Fruit fly (Drosophila melanogaster) whole organism, embryonic: Measurements from ENCODE around the gene CG12546.

Experiments used
- BEAF-32 ChIP-seq: fragments of 200-800 bp; sonication (Bioruptor generic); optimal IDR thresholded peaks from 3 replicates; lab custom pipeline; 2017; ENCODE audit warnings: missing biosample characterization, missing genetic modification characterization, mild to moderate bottlenecking, moderate library complexity, missing genetic modification reagents
- CG10321 ChIP-seq: fragments of 200-800 bp; sonication (Bioruptor generic); IDR thresholded peaks from 2 replicates; pipeline ENCODE4 v1.3.6; 2022; ENCODE audit warnings: missing biosample characterization, missing genetic modification characterization
- CG10462 ChIP-seq: fragments of 200-800 bp; sonication (Bioruptor generic); optimal IDR thresholded peaks from 2 replicates; lab custom pipeline; 2016; ENCODE audit warnings: missing biosample characterization, missing genetic modification characterization
- CG10654 ChIP-seq: fragments of 200-800 bp; sonication (Bioruptor generic); optimal IDR thresholded peaks from 2 replicates; lab custom pipeline; 2016; ENCODE audit warnings: missing biosample characterization, missing genetic modification characterization
- CG11696 ChIP-seq: fragments of 200-800 bp; sonication (Bioruptor generic); IDR thresholded peaks from 2 replicates; pipeline ENCODE4 v1.3.6; 2022; ENCODE audit warnings: missing biosample characterization, missing genetic modification characterization
- CG12071 ChIP-seq: fragments of 200-800 bp; sonication (Bioruptor generic); optimal IDR thresholded peaks from 3 replicates; lab custom pipeline; 2018; ENCODE audit warnings: missing biosample characterization, mild to moderate bottlenecking, missing genetic modification characterization
- CG12299 ChIP-seq: fragments of 200-800 bp; sonication (Bioruptor generic); optimal IDR thresholded peaks from 2 replicates; lab custom pipeline; 2018; ENCODE audit warnings: missing biosample characterization, mild to moderate bottlenecking, missing genetic modification characterization
- CG15601 ChIP-seq: fragments of 200-800 bp; sonication (Bioruptor generic); optimal IDR thresholded peaks from 3 replicates; lab custom pipeline; 2019; ENCODE audit warnings: missing biosample characterization, mild to moderate bottlenecking, missing genetic modification characterization, moderate library complexity
- CG1603 ChIP-seq: fragments of 200-800 bp; sonication (Bioruptor generic); optimal IDR thresholded peaks from 2 replicates; lab custom pipeline; 2019; ENCODE audit warnings: missing biosample characterization, mild to moderate bottlenecking, missing genetic modification characterization, moderate library complexity
- CG2129 ChIP-seq: fragments of 200-800 bp; sonication (Bioruptor generic); IDR thresholded peaks from 2 replicates; pipeline ENCODE4 v1.3.6; 2022; ENCODE audit warnings: missing biosample characterization, missing genetic modification characterization; ENCODE audit not compliant: partially characterized antibody
- CG2678 ChIP-seq: fragments of 200-800 bp; sonication (Bioruptor generic); optimal IDR thresholded peaks from 3 replicates; lab custom pipeline; 2019; ENCODE audit warnings: missing biosample characterization, mild to moderate bottlenecking, missing genetic modification characterization, moderate library complexity
- CG30020 ChIP-seq: fragments of 200-800 bp; optimal IDR thresholded peaks from 2 replicates; lab custom pipeline; 2019; ENCODE audit warnings: missing biosample characterization, mild to moderate bottlenecking, missing genetic modification characterization, moderate library complexity
- CG31365 ChIP-seq: fragments of 200-800 bp; sonication (Bioruptor generic); optimal IDR thresholded peaks from 2 replicates; lab custom pipeline; 2018; ENCODE audit warnings: missing biosample characterization, mild to moderate bottlenecking, missing genetic modification characterization
- CG3163 ChIP-seq: fragments of 200-800 bp; sonication (Bioruptor generic); optimal IDR thresholded peaks from 3 replicates; lab custom pipeline; 2016; ENCODE audit warnings: missing biosample characterization, missing genetic modification characterization
- CG34224 ChIP-seq: fragments of 200-800 bp; sonication (Bioruptor generic); IDR thresholded peaks from 3 replicates; pipeline ENCODE4 v1.3.6; 2022; ENCODE audit warnings: missing biosample characterization, missing genetic modification characterization; ENCODE audit not compliant: partially characterized antibody
- CG3726 ChIP-seq: fragments of 200-800 bp; sonication (Bioruptor generic); IDR thresholded peaks from 3 replicates; pipeline ENCODE4, ENCODE4 v1.3.6; 2022; ENCODE audit warnings: missing biosample characterization, missing genetic modification characterization
- CG42726 ChIP-seq: fragments of 200-800 bp; sonication (Bioruptor generic); IDR thresholded peaks from 2 replicates; pipeline ENCODE4 v1.3.6; 2022; ENCODE audit warnings: missing biosample characterization, missing genetic modification characterization; ENCODE audit not compliant: partially characterized antibody
- CG6272 ChIP-seq: fragments of 200-800 bp; sonication (Bioruptor generic); IDR thresholded peaks from 2 replicates; pipeline ENCODE4 v1.3.6; 2022; ENCODE audit warnings: missing biosample characterization, missing genetic modification characterization
- CG6765 ChIP-seq: fragments of 200-800 bp; sonication (Bioruptor generic); optimal IDR thresholded peaks from 3 replicates; lab custom pipeline; 2017; ENCODE audit warnings: missing biosample characterization, mild to moderate bottlenecking, missing genetic modification characterization
- CG8944 ChIP-seq: fragments of 200-800 bp; sonication (Bioruptor generic); optimal IDR thresholded peaks from 3 replicates; lab custom pipeline; 2016; ENCODE audit warnings: missing biosample characterization, missing genetic modification characterization
- CTCF ChIP-seq: fragments of 200-800 bp; sonication (Bioruptor generic); optimal IDR thresholded peaks from 2 replicates; lab custom pipeline; 2017; ENCODE audit warnings: missing biosample characterization, mild to moderate bottlenecking, missing genetic modification characterization, moderate library complexity
- Hmr ChIP-seq: fragments of 200-800 bp; sonication (Bioruptor generic); optimal IDR thresholded peaks from 3 replicates; lab custom pipeline; 2017; ENCODE audit warnings: mild to moderate bottlenecking, missing biosample characterization, missing genetic modification reagents, missing genetic modification characterization
- Kr ChIP-seq: fragments of 200-800 bp; sonication (Bioruptor generic); optimal IDR thresholded peaks from 2 replicates; lab custom pipeline; 2017; ENCODE audit warnings: missing biosample characterization, mild to moderate bottlenecking, missing genetic modification characterization
- Lim3 ChIP-seq: fragments of 200-800 bp; sonication (Bioruptor generic); IDR thresholded peaks from 2 replicates; pipeline ENCODE4 v1.3.6; 2022; ENCODE audit warnings: missing biosample characterization, missing genetic modification characterization
- Optix ChIP-seq: fragments of 200-800 bp; sonication (Bioruptor generic); IDR thresholded peaks from 3 replicates; pipeline ENCODE4 v1.3.6; 2022; ENCODE audit warnings: missing biosample characterization, missing genetic modification characterization
- Ssrp ChIP-seq: fragments of 200-800 bp; sonication (Bioruptor generic); optimal IDR thresholded peaks from 2 replicates; lab custom pipeline; 2018; ENCODE audit warnings: missing biosample characterization, mild to moderate bottlenecking, missing genetic modification characterization, moderate library complexity
- ap ChIP-seq: fragments of 200-800 bp; sonication (Bioruptor generic); IDR thresholded peaks from 2 replicates; pipeline ENCODE4 v1.3.6; 2022; ENCODE audit warnings: missing biosample characterization, missing genetic modification characterization
- cas ChIP-seq: fragments of 200-800 bp; sonication (Bioruptor generic); IDR thresholded peaks from 2 replicates; pipeline ENCODE4 v1.3.6; 2022; ENCODE audit warnings: missing biosample characterization, missing genetic modification characterization
- chif ChIP-seq, 2 experiments: fragments of 200-800 bp; sonication (Bioruptor generic); optimal IDR thresholded peaks; 3 replicates each; lab custom pipeline; 2016; ENCODE audit warnings: missing biosample characterization in 2 of 2, missing genetic modification characterization in 2 of 2
- chinmo ChIP-seq: fragments of 200-800 bp; sonication (Bioruptor generic); IDR thresholded peaks from 4 replicates; pipeline ENCODE4 v1.3.6; 2022; ENCODE audit warnings: missing biosample characterization, missing genetic modification characterization; ENCODE audit not compliant: partially characterized antibody
- crp ChIP-seq, 2 experiments: fragments of 200-800 bp; sonication (Bioruptor generic); optimal IDR thresholded peaks; 2 replicates in 1 of 2; 3 replicates in 1 of 2; lab custom pipeline; 2017; ENCODE audit warnings: missing biosample characterization in 2 of 2, missing genetic modification characterization in 2 of 2, mild to moderate bottlenecking in 1 of 2, moderate library complexity in 1 of 2
- dmrt99B ChIP-seq: fragments of 200-800 bp; sonication (Bioruptor generic); optimal IDR thresholded peaks from 2 replicates; lab custom pipeline; 2018; ENCODE audit warnings: missing biosample characterization, mild to moderate bottlenecking, missing genetic modification characterization, moderate library complexity
- grau ChIP-seq: fragments of 200-800 bp; optimal IDR thresholded peaks from 3 replicates; lab custom pipeline; 2019; ENCODE audit warnings: missing biosample characterization, mild to moderate bottlenecking, missing genetic modification characterization, moderate library complexity
- gsb-n ChIP-seq: fragments of 200-800 bp; sonication (Bioruptor generic); optimal IDR thresholded peaks from 3 replicates; lab custom pipeline; 2018; ENCODE audit warnings: missing biosample characterization, mild to moderate bottlenecking, missing genetic modification characterization
- ham ChIP-seq: fragments of 200-800 bp; sonication (Bioruptor generic); IDR thresholded peaks from 2 replicates; pipeline ENCODE4 v1.3.6; 2022; ENCODE audit warnings: missing biosample characterization, missing genetic modification characterization
- hkb ChIP-seq, 2 experiments: fragments of 200-800 bp in 1 of 2; fragments of >200 bp in 1 of 2; sonication (Bioruptor generic) in 1 of 2; IDR thresholded peaks in 1 of 2; optimal IDR thresholded peaks in 1 of 2; 2 replicates each; pipeline versions ENCODE4 v1.3.6 to Lab custom; 2017 to 2022; ENCODE audit warnings: missing biosample characterization in 1 of 2, missing genetic modification characterization in 1 of 2
- jing ChIP-seq: fragments of 200-800 bp; sonication (Bioruptor generic); optimal IDR thresholded peaks from 2 replicates; lab custom pipeline; 2018; ENCODE audit warnings: missing biosample characterization, mild to moderate bottlenecking, missing genetic modification characterization
- kay ChIP-seq: fragments of 200-800 bp; sonication (Bioruptor generic); optimal IDR thresholded peaks from 2 replicates; lab custom pipeline; 2016; ENCODE audit warnings: missing biosample characterization, missing genetic modification characterization
- nmo ChIP-seq: fragments of 200-800 bp; sonication (Bioruptor generic); optimal IDR thresholded peaks from 2 replicates; lab custom pipeline; 2018; ENCODE audit warnings: missing biosample characterization, mild to moderate bottlenecking, missing genetic modification characterization, moderate library complexity
- onecut ChIP-seq: fragments of 200-800 bp; sonication (Bioruptor generic); IDR thresholded peaks from 2 replicates; pipeline ENCODE4 v1.3.6; 2022; ENCODE audit warnings: missing biosample characterization, missing genetic modification characterization
- sna ChIP-seq: fragments of 200-800 bp; sonication (Bioruptor generic); IDR thresholded peaks from 2 replicates; pipeline ENCODE4 v1.3.6; 2022; ENCODE audit warnings: missing biosample characterization, missing genetic modification characterization; ENCODE audit not compliant: partially characterized antibody
- so ChIP-seq: fragments of 200-800 bp; sonication (Bioruptor generic); IDR thresholded peaks from 3 replicates; pipeline ENCODE4 v1.3.6; 2022; ENCODE audit warnings: missing biosample characterization, missing genetic modification characterization
- sqz ChIP-seq: fragments of 200-800 bp; sonication (Bioruptor generic); optimal IDR thresholded peaks from 3 replicates; lab custom pipeline; 2018; ENCODE audit warnings: missing biosample characterization, mild to moderate bottlenecking, missing genetic modification characterization
- stc ChIP-seq: fragments of 200-800 bp; sonication (Bioruptor generic); IDR thresholded peaks from 2 replicates; pipeline ENCODE4 v1.3.6; 2022; ENCODE audit warnings: missing biosample characterization, missing genetic modification characterization
- tap ChIP-seq: fragments of 200-800 bp; optimal IDR thresholded peaks from 3 replicates; lab custom pipeline; 2019; ENCODE audit warnings: missing biosample characterization, mild to moderate bottlenecking, missing genetic modification characterization, moderate library complexity
- tin ChIP-seq: fragments of 200-800 bp; sonication (Bioruptor generic); optimal IDR thresholded peaks from 3 replicates; lab custom pipeline; 2016; ENCODE audit warnings: missing biosample characterization, missing genetic modification characterization
- tna ChIP-seq: fragments of 200-800 bp; sonication (Bioruptor generic); IDR thresholded peaks from 2 replicates; pipeline ENCODE4 v1.3.6; 2022; ENCODE audit warnings: missing biosample characterization, missing genetic modification characterization; ENCODE audit not compliant: partially characterized antibody
- toy ChIP-seq: fragments of 200-800 bp; sonication (Bioruptor generic); IDR thresholded peaks from 2 replicates; pipeline ENCODE4 v1.3.6; 2022; ENCODE audit warnings: missing biosample characterization, missing genetic modification characterization

Gene CG12546

dm6 chr3L:22741389-22742120 lies 47.9 kb upstream of the CG12546 start, which contains the start of gene CG7369 (continued):
- TF ChIP-seq Lim3, result no peak
- TF ChIP-seq hkb (optimal IDR thresholded peaks at IDR 0.05; lab: Kevin White, UChicago), result peak; percentile 72
- TF ChIP-seq hkb (GFP tag; IDR thresholded peaks at IDR 0.05; lab: Robert Waterston, UW), result peak; percentile 68
- TF ChIP-seq CG11696 (GFP tag; lab: Robert Waterston, UW), result 0 out of 2 replicates have a peak, but pooled peaks have one; percentile 45
- TF ChIP-seq toy, result peak; percentile 51; the same call in 1 of the 2 replicates
- peak; percentile 91 for TF ChIP-seq Hmr (GFP tag; lab: Kevin White, UChicago)
- TF ChIP-seq CG6272 (GFP tag; lab: Robert Waterston, UW), result peak; percentile 75
- TF ChIP-seq so, result peak; percentile 54; the same call in 1 of the 3 replicates
- TF ChIP-seq CG3163 (GFP tag; lab: Kevin White, UChicago), result peak; percentile 42
- TF ChIP-seq grau (tag; lab: Kevin White, UChicago), result peak; percentile 80
- peak; percentile 76 for TF ChIP-seq dmrt99B (tag; lab: Kevin White, UChicago)
- peak; percentile 81 for TF ChIP-seq CG2678
- peak; percentile 52 for TF ChIP-seq jing (GFP tag; lab: Kevin White, UChicago)
- peak; percentile 54 for TF ChIP-seq CG12299 (tag; lab: Kevin White, UChicago)
- peak; percentile 71 for TF ChIP-seq CG15601 (tag; lab: Kevin White, UChicago)
- TF ChIP-seq CG1603 (tag; lab: Kevin White, UChicago), result peak; percentile 30
- TF ChIP-seq ham, result peak; percentile 54; the same call in 1 of the 2 replicates
- TF ChIP-seq ap (GFP tag; lab: Robert Waterston, UW), result peak; percentile 47
- TF ChIP-seq CG10462 (GFP tag; lab: Kevin White, UChicago), result peak; percentile 59
- TF ChIP-seq CG34224, result peak; percentile 59; the same call in 2 of the 3 replicates
- peak; percentile 76 for TF ChIP-seq CG2129 (GFP tag; lab: Robert Waterston, UW)
- TF ChIP-seq sqz (GFP tag; lab: Kevin White, UChicago), result no peak
- peak; percentile 82 for TF ChIP-seq gsb-n
- TF ChIP-seq sna (GFP tag; lab: Robert Waterston, UW), result peak; percentile 85
- TF ChIP-seq tna, result no peak; the same call in 1 of the 2 replicates
- peak; percentile 89 for TF ChIP-seq nmo (GFP tag; lab: Kevin White, UChicago)
- TF ChIP-seq chif (GFP tag; optimal IDR thresholded peaks at IDR 0.05; lab: Kevin White, UChicago), result peak; percentile 42 to 71
- peak; percentile 86 for TF ChIP-seq CG30020 (tag; lab: Kevin White, UChicago)
- TF ChIP-seq CG6765 (GFP tag; lab: Kevin White, UChicago), result peak; percentile 51
- TF ChIP-seq cas, result peak; percentile 47
- no peak for TF ChIP-seq CG42726 (GFP tag; lab: Robert Waterston, UW)
- TF ChIP-seq Optix (GFP tag; lab: Robert Waterston, UW), result peak; percentile 68
- TF ChIP-seq CTCF (GFP tag; lab: Kevin White, UChicago), result peak; percentile 10
- TF ChIP-seq chinmo, result peak; percentile 53; the same call in 1 of the 4 replicates
- TF ChIP-seq kay (GFP tag; lab: Kevin White, UChicago), result peak; percentile 76
- peak; percentile 89 for TF ChIP-seq tin
- TF ChIP-seq CG31365, result no peak
- TF ChIP-seq onecut, result peak; percentile 74
- TF ChIP-seq tap, result peak; percentile 24
- peak; percentile 78 for TF ChIP-seq CG10654
- peak; percentile 91 for TF ChIP-seq BEAF-32 (GFP tag; lab: Kevin White, UChicago)
- TF ChIP-seq CG3726 (GFP tag; lab: Robert Waterston, UW), result no peak
- peak; percentile 34 to 81 for TF ChIP-seq crp (GFP tag; optimal IDR thresholded peaks at IDR 0.05; lab: Kevin White, UChicago)
- no peak; the same call in 1 of the 2 replicates for TF ChIP-seq stc (GFP tag; lab: Robert Waterston, UW)
- no peak for TF ChIP-seq CG10321
- peak; percentile 64 for TF ChIP-seq CG12071 (GFP tag; lab: Kevin White, UChicago)
- peak; percentile 73 for TF ChIP-seq Ssrp (tag; lab: Kevin White, UChicago)
- peak; percentile 62 for TF ChIP-seq CG8944 (GFP tag; lab: Kevin White, UChicago)
- peak; percentile 28 for TF ChIP-seq Kr (GFP tag; lab: Kevin White, UChicago)
